Fruit fly (Drosophila melanogaster) whole organism, prepupa: ENCODE measurements around the gene CG14717.

Experiments used
- CG16779 ChIP-seq: fragments of 200-800 bp; sonication (Bioruptor generic); optimal IDR thresholded peaks from 3 replicates; lab custom pipeline; 2017; ENCODE audit warnings: missing biosample characterization, mild to moderate bottlenecking, missing genetic modification characterization
- CG4318 ChIP-seq: fragments of 200-800 bp; sonication (Bioruptor generic); optimal IDR thresholded peaks from 3 replicates; lab custom pipeline; 2017; ENCODE audit warnings: missing biosample characterization, mild to moderate bottlenecking, missing genetic modification characterization
- CG6276 ChIP-seq: fragments of 200-800 bp; sonication (Bioruptor generic); optimal IDR thresholded peaks from 2 replicates; lab custom pipeline; 2017; ENCODE audit warnings: missing biosample characterization, mild to moderate bottlenecking, missing genetic modification characterization
- CG6808 ChIP-seq: fragments of 200-800 bp; sonication (Bioruptor generic); optimal IDR thresholded peaks from 3 replicates; lab custom pipeline; 2017; ENCODE audit warnings: missing biosample characterization, missing genetic modification characterization, mild to moderate bottlenecking, moderate library complexity, missing genetic modification reagents
- CG8319 ChIP-seq: fragments of 200-800 bp; sonication (Bioruptor generic); optimal IDR thresholded peaks from 3 replicates; lab custom pipeline; 2016; ENCODE audit warnings: missing biosample characterization, missing genetic modification characterization
- Lpt ChIP-seq: fragments of 200-800 bp; sonication (Bioruptor generic); optimal IDR thresholded peaks from 3 replicates; lab custom pipeline; 2016; ENCODE audit warnings: missing biosample characterization, missing genetic modification characterization
- Sox102F ChIP-seq: fragments of 200-800 bp; sonication (Bioruptor generic); optimal IDR thresholded peaks from 2 replicates; lab custom pipeline; 2016; ENCODE audit warnings: missing biosample characterization, mild to moderate bottlenecking, missing genetic modification characterization
- Sox14 ChIP-seq: fragments of 200-800 bp; sonication (Bioruptor generic); optimal IDR thresholded peaks from 3 replicates; lab custom pipeline; 2016; ENCODE audit warnings: missing biosample characterization, missing genetic modification characterization
- Sox15 ChIP-seq: fragments of 200-800 bp; sonication (Bioruptor generic); optimal IDR thresholded peaks from 3 replicates; lab custom pipeline; 2016; ENCODE audit warnings: missing biosample characterization, missing genetic modification characterization
- achi ChIP-seq: fragments of 200-800 bp; sonication (Bioruptor generic); optimal IDR thresholded peaks from 3 replicates; lab custom pipeline; 2016; ENCODE audit warnings: missing biosample characterization, missing genetic modification characterization
- eg ChIP-seq: fragments of 200-800 bp; sonication (Bioruptor generic); IDR thresholded peaks from 3 replicates; pipeline ENCODE4 v1.3.6; 2022; ENCODE audit warnings: missing biosample characterization, missing genetic modification characterization
- esn ChIP-seq: fragments of 200-800 bp; sonication (Bioruptor generic); optimal IDR thresholded peaks from 2 replicates; lab custom pipeline; 2016; ENCODE audit warnings: missing biosample characterization, mild to moderate bottlenecking, missing genetic modification characterization, moderate library complexity
- vri ChIP-seq: fragments of 200-800 bp; sonication (Bioruptor generic); optimal IDR thresholded peaks from 3 replicates; lab custom pipeline; 2016; ENCODE audit warnings: missing biosample characterization, mild to moderate bottlenecking, missing genetic modification characterization

DNA sequence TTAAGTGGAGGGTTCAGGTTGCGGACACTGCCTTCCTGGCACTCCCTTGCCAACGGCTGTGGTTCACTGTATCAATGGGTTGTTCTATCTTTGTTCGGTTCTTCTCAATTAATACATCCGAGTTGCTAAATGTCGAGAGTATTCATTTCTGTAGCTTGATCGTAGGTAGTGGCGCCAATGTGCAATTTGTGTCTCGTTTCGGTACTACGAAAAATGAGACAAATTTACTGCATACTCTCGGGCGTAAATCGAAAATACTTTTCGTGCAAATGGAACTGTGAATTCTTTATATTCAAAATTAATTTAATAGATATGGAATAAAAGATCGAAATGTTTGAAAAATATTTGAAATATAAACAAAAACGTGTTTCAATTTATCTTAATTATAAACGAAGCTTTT is 30.8 kb upstream of the CG14717 start:
- TF ChIP-seq esn (GFP tag; lab: Kevin White, UChicago) (peak; percentile 34), CG6276 (GFP tag; lab: Kevin White, UChicago) (no peak), achi (no peak), CG4318 (GFP tag; lab: Kevin White, UChicago) (no peak), Lpt (GFP tag; lab: Kevin White, UChicago) (no peak), Sox102F (no peak), Sox15 (GFP tag; lab: Kevin White, UChicago) (no peak), CG8319 (GFP tag; lab: Kevin White, UChicago) (no peak), eg (GFP tag; lab: Robert Waterston, UW) (no peak), CG16779 (tag; lab: Kevin White, UChicago) (no peak), vri (GFP tag; lab: Kevin White, UChicago) (no peak), Sox14 (no peak), CG6808 (GFP tag; lab: Kevin White, UChicago) (no peak)
